Fruit fly (Drosophila melanogaster) whole organism, embryonic: Measurements from ENCODE around the gene Doa.

Experiments
- Adf1 ChIP-seq: fragments of 200-800 bp; sonication (Bioruptor generic); IDR thresholded peaks from 2 replicates; pipeline ENCODE4 v1.3.6; 2022; ENCODE audit warnings: missing biosample characterization, missing genetic modification characterization
- Asciz ChIP-seq: fragments of 200-800 bp; sonication (Bioruptor generic); optimal IDR thresholded peaks from 2 replicates; lab custom pipeline; 2017; ENCODE audit warnings: missing biosample characterization, mild to moderate bottlenecking, missing genetic modification characterization, missing genetic modification reagents
- Bdp1 ChIP-seq: fragments of 200-800 bp; sonication (Bioruptor generic); optimal IDR thresholded peaks from 3 replicates; lab custom pipeline; 2016; ENCODE audit warnings: missing biosample characterization, missing genetic modification characterization
- CG10979 ChIP-seq: fragments of 200-800 bp; sonication (Bioruptor generic); optimal IDR thresholded peaks from 2 replicates; lab custom pipeline; 2018; ENCODE audit warnings: missing biosample characterization, mild to moderate bottlenecking, missing genetic modification characterization, moderate library complexity
- CG12071 ChIP-seq: fragments of 200-800 bp; sonication (Bioruptor generic); optimal IDR thresholded peaks from 3 replicates; lab custom pipeline; 2018; ENCODE audit warnings: missing biosample characterization, mild to moderate bottlenecking, missing genetic modification characterization
- CG12769 ChIP-seq: fragments of 200-800 bp; sonication (Bioruptor generic); optimal IDR thresholded peaks from 2 replicates; lab custom pipeline; 2019; ENCODE audit warnings: missing biosample characterization, mild to moderate bottlenecking, missing genetic modification characterization, moderate library complexity
- CG13894 ChIP-seq: fragments of 200-800 bp; sonication (Bioruptor generic); optimal IDR thresholded peaks from 3 replicates; lab custom pipeline; 2018; ENCODE audit warnings: missing biosample characterization, mild to moderate bottlenecking, missing genetic modification characterization, moderate library complexity
- CG18599 ChIP-seq: fragments of 200-800 bp; sonication (Bioruptor generic); optimal IDR thresholded peaks from 3 replicates; lab custom pipeline; 2017; ENCODE audit warnings: missing biosample characterization, missing genetic modification characterization, mild to moderate bottlenecking, moderate library complexity, missing genetic modification reagents
- CG30020 ChIP-seq: fragments of 200-800 bp; optimal IDR thresholded peaks from 2 replicates; lab custom pipeline; 2019; ENCODE audit warnings: missing biosample characterization, mild to moderate bottlenecking, missing genetic modification characterization, moderate library complexity
- CG34376 ChIP-seq: fragments of 200-800 bp; sonication (Bioruptor generic); optimal IDR thresholded peaks from 2 replicates; lab custom pipeline; 2018; ENCODE audit warnings: missing biosample characterization, mild to moderate bottlenecking, missing genetic modification characterization
- CG4707 ChIP-seq: fragments of 200-800 bp; sonication (Bioruptor generic); optimal IDR thresholded peaks from 2 replicates; lab custom pipeline; 2018; ENCODE audit warnings: missing biosample characterization, mild to moderate bottlenecking, missing genetic modification characterization, moderate library complexity
- CG5180 ChIP-seq: fragments of 200-800 bp; sonication (Bioruptor generic); optimal IDR thresholded peaks from 3 replicates; lab custom pipeline; 2017; ENCODE audit warnings: missing biosample characterization, missing genetic modification characterization, mild to moderate bottlenecking, moderate library complexity, missing genetic modification reagents
- CG7987 ChIP-seq: fragments of 200-800 bp; sonication (Bioruptor generic); optimal IDR thresholded peaks from 2 replicates; lab custom pipeline; 2018; ENCODE audit warnings: missing biosample characterization, mild to moderate bottlenecking, missing genetic modification characterization, moderate library complexity
- Ets65A ChIP-seq: fragments of 200-800 bp; sonication (Bioruptor generic); peaks from one replicate; lab custom pipeline; 2016; ENCODE audit warnings: missing biosample characterization, missing genetic modification characterization
- Fer2 ChIP-seq: fragments of 200-800 bp; sonication (Bioruptor generic); optimal IDR thresholded peaks from 2 replicates; lab custom pipeline; 2018; ENCODE audit warnings: missing biosample characterization, mild to moderate bottlenecking, missing genetic modification characterization, moderate library complexity
- GATAe ChIP-seq: fragments of 200-800 bp; sonication (Bioruptor generic); conservative IDR thresholded peaks from 2 replicates; pipeline ENCODE4 v1.3.6; 2022; ENCODE audit warnings: missing biosample characterization, missing genetic modification characterization
- HLH3B ChIP-seq: fragments of 200-800 bp; sonication (Bioruptor generic); IDR thresholded peaks from 2 replicates; pipeline ENCODE4 v1.3.6; 2022; ENCODE audit warnings: missing biosample characterization, missing genetic modification characterization
- Hey ChIP-seq: fragments of 200-800 bp; sonication (Bioruptor generic); optimal IDR thresholded peaks from 3 replicates; lab custom pipeline; 2018; ENCODE audit warnings: missing biosample characterization, mild to moderate bottlenecking, missing genetic modification characterization
- HmgZ ChIP-seq: fragments of 200-800 bp; sonication (Bioruptor generic); optimal IDR thresholded peaks from 2 replicates; lab custom pipeline; 2018; ENCODE audit warnings: missing biosample characterization, mild to moderate bottlenecking, missing genetic modification characterization
- Hr78 ChIP-seq, 2 experiments: fragments of 200-800 bp in 1 of 2; fragments of >200 bp in 1 of 2; sonication (Bioruptor generic) in 1 of 2; optimal IDR thresholded peaks; 2 replicates each; lab custom pipeline; 2017 to 2019; ENCODE audit warnings: missing biosample characterization in 2 of 2, missing genetic modification characterization in 2 of 2, mild to moderate bottlenecking in 1 of 2, moderate library complexity in 1 of 2
- MTF-1 ChIP-seq: fragments of 200-800 bp; sonication (Bioruptor generic); optimal IDR thresholded peaks from 2 replicates; lab custom pipeline; 2018; ENCODE audit warnings: missing biosample characterization, mild to moderate bottlenecking, missing genetic modification characterization, borderline replicate concordance
- Nf-YA ChIP-seq: fragments of 200-800 bp; sonication (Bioruptor generic); IDR thresholded peaks from 2 replicates; pipeline ENCODE4 v1.3.6; 2022; ENCODE audit warnings: missing biosample characterization, missing genetic modification characterization
- Pdp1 ChIP-seq, 2 experiments: fragments of 200-800 bp; sonication (Bioruptor generic); optimal IDR thresholded peaks; 3 replicates each; lab custom pipeline; 2016; ENCODE audit warnings: missing biosample characterization in 2 of 2, missing genetic modification characterization in 2 of 2, mild to moderate bottlenecking in 1 of 2, moderate library complexity in 1 of 2
- Vsx1 ChIP-seq: fragments of 200-800 bp; sonication (Bioruptor generic); optimal IDR thresholded peaks from 2 replicates; lab custom pipeline; 2017; ENCODE audit warnings: missing biosample characterization, mild to moderate bottlenecking, missing genetic modification characterization, missing genetic modification reagents
- bab2 ChIP-seq: fragments of 200-800 bp; sonication (Bioruptor generic); optimal IDR thresholded peaks from 2 replicates; lab custom pipeline; 2016; ENCODE audit warnings: missing biosample characterization, missing genetic modification characterization
- chinmo ChIP-seq: fragments of 200-800 bp; sonication (Bioruptor generic); IDR thresholded peaks from 4 replicates; pipeline ENCODE4 v1.3.6; 2022; ENCODE audit warnings: missing biosample characterization, missing genetic modification characterization; ENCODE audit not compliant: partially characterized antibody
- croc ChIP-seq: fragments of 200-800 bp; sonication (Bioruptor generic); conservative IDR thresholded peaks from 3 replicates; pipeline ENCODE4 v1.3.6; 2022; ENCODE audit warnings: missing biosample characterization, missing genetic modification characterization
- danr ChIP-seq: fragments of 200-800 bp; sonication (Bioruptor generic); IDR thresholded peaks from 2 replicates; pipeline ENCODE4 v1.3.6; 2022; ENCODE audit warnings: missing biosample characterization, missing genetic modification characterization
- disco-r ChIP-seq: fragments of 200-800 bp; sonication (Bioruptor generic); optimal IDR thresholded peaks from 2 replicates; lab custom pipeline; 2016; ENCODE audit warnings: missing biosample characterization, missing genetic modification characterization
- exex ChIP-seq: fragments of 200-800 bp; sonication (Bioruptor generic); optimal IDR thresholded peaks from 4 replicates; lab custom pipeline; 2018; ENCODE audit warnings: missing biosample characterization, mild to moderate bottlenecking, missing genetic modification characterization, moderate library complexity
- ftz-f1 ChIP-seq: fragments of 200-800 bp; sonication (Bioruptor generic); optimal IDR thresholded peaks from 2 replicates; lab custom pipeline; 2016; ENCODE audit warnings: missing biosample characterization, missing genetic modification characterization
- gce ChIP-seq: fragments of 200-800 bp; sonication (Bioruptor generic); IDR thresholded peaks from 3 replicates; pipeline ENCODE4 v1.3.6; 2022; ENCODE audit warnings: missing biosample characterization, missing genetic modification characterization
- ham ChIP-seq: fragments of 200-800 bp; sonication (Bioruptor generic); IDR thresholded peaks from 2 replicates; pipeline ENCODE4 v1.3.6; 2022; ENCODE audit warnings: missing biosample characterization, missing genetic modification characterization
- hkb ChIP-seq, 2 experiments: fragments of 200-800 bp in 1 of 2; fragments of >200 bp in 1 of 2; sonication (Bioruptor generic) in 1 of 2; IDR thresholded peaks in 1 of 2; optimal IDR thresholded peaks in 1 of 2; 2 replicates each; pipeline versions ENCODE4 v1.3.6 to Lab custom; 2017 to 2022; ENCODE audit warnings: missing biosample characterization in 1 of 2, missing genetic modification characterization in 1 of 2
- lmd ChIP-seq: fragments of 200-800 bp; sonication (Bioruptor generic); IDR thresholded peaks from 2 replicates; pipeline ENCODE4 v1.3.6; 2022; ENCODE audit warnings: missing biosample characterization, missing genetic modification characterization
- lola ChIP-seq, 3 experiments: fragments of >200 bp in 2 of 3; fragments of 200-800 bp in 1 of 3; sonication (Bioruptor generic) in 1 of 3; optimal IDR thresholded peaks; 2 replicates each; lab custom pipeline; 2017 to 2019; ENCODE audit warnings: missing biosample characterization in 3 of 3, missing genetic modification characterization in 3 of 3, mild to moderate bottlenecking in 1 of 3, moderate library complexity in 1 of 3
- mirr ChIP-seq: fragments of 200-800 bp; sonication (Bioruptor generic); optimal IDR thresholded peaks from 3 replicates; lab custom pipeline; 2018; ENCODE audit warnings: missing biosample characterization, mild to moderate bottlenecking, missing genetic modification characterization
- nom ChIP-seq: fragments of 200-800 bp; sonication (Bioruptor generic); optimal IDR thresholded peaks from 2 replicates; lab custom pipeline; 2017; ENCODE audit warnings: missing biosample characterization, missing genetic modification characterization, mild to moderate bottlenecking, moderate library complexity, missing genetic modification reagents
- ro ChIP-seq: fragments of 200-800 bp; sonication (Bioruptor generic); IDR thresholded peaks from 2 replicates; pipeline ENCODE4 v1.3.6; 2022; ENCODE audit warnings: missing biosample characterization, missing genetic modification characterization
- run ChIP-seq: fragments of 200-800 bp; sonication (Bioruptor generic); optimal IDR thresholded peaks from 3 replicates; lab custom pipeline; 2018; ENCODE audit warnings: missing biosample characterization, mild to moderate bottlenecking, missing genetic modification characterization
- salm ChIP-seq: fragments of 200-800 bp; sonication (Bioruptor generic); optimal IDR thresholded peaks from 2 replicates; lab custom pipeline; 2018; ENCODE audit warnings: missing biosample characterization, mild to moderate bottlenecking, missing genetic modification characterization
- sd ChIP-seq: fragments of 200-800 bp; sonication (Bioruptor generic); optimal IDR thresholded peaks from 3 replicates; lab custom pipeline; 2018; ENCODE audit warnings: missing biosample characterization, mild to moderate bottlenecking, missing genetic modification characterization, moderate library complexity
- sug ChIP-seq: fragments of 200-800 bp; optimal IDR thresholded peaks from 2 replicates; lab custom pipeline; 2019; ENCODE audit warnings: missing biosample characterization, mild to moderate bottlenecking, missing genetic modification characterization, moderate library complexity
- unc-4 ChIP-seq: fragments of 200-800 bp; sonication (Bioruptor generic); IDR thresholded peaks from 2 replicates; pipeline ENCODE4 v1.3.6; 2022; ENCODE audit warnings: missing biosample characterization, missing genetic modification characterization; ENCODE audit not compliant: partially characterized antibody
- zen2 ChIP-seq: fragments of 200-800 bp; sonication (Bioruptor generic); IDR thresholded peaks from 3 replicates; pipeline ENCODE4 v1.3.6; 2022; ENCODE audit warnings: missing biosample characterization, missing genetic modification characterization; ENCODE audit not compliant: partially characterized antibody

Doa gene

dm6 chr3R:28895014-28895413 is 7.1 kb downstream of the Doa start:
- TF ChIP-seq lola (GFP tag; optimal IDR thresholded peaks at IDR 0.05; lab: Kevin White, UChicago) (no peak), nom (peak; percentile 13), bab2 (GFP tag; lab: Kevin White, UChicago) (no peak), Bdp1 (GFP tag; lab: Kevin White, UChicago) (no peak), Adf1 (GFP tag; lab: Robert Waterston, UW) (0 out of 2 replicates have a peak, but pooled peaks have one; percentile 15), gce (GFP tag; lab: Robert Waterston, UW) (no peak), Ets65A (GFP tag; lab: Kevin White, UChicago) (peak; percentile 30), MTF-1 (no peak), run (tag; lab: Kevin White, UChicago) (no peak), CG4707 (GFP tag; lab: Kevin White, UChicago) (no peak), chinmo (GFP tag; lab: Robert Waterston, UW) (0 out of 4 replicates have a peak, but pooled peaks have one; percentile 35)

dm6 chr3R:28897891-28898290 is 10.0 kb downstream of the Doa start:
- TF ChIP-seq Fer2 (no peak), Asciz (no peak), nom (no peak), CG7987 (GFP tag; lab: Kevin White, UChicago) (no peak), CG5180 (peak; percentile 5), sd (peak; percentile 54), lmd (GFP tag; lab: Robert Waterston, UW) (no peak), CG10979 (tag; lab: Kevin White, UChicago) (no peak), CG30020 (tag; lab: Kevin White, UChicago) (no peak), CG12071 (GFP tag; lab: Kevin White, UChicago) (no peak), zen2 (GFP tag; lab: Robert Waterston, UW) (no peak), hkb (optimal IDR thresholded peaks at IDR 0.05; lab: Kevin White, UChicago) (no peak), hkb (GFP tag; IDR thresholded peaks at IDR 0.05; lab: Robert Waterston, UW) (no peak), salm (tag; lab: Kevin White, UChicago) (peak; percentile 1), Nf-YA (GFP tag; lab: Robert Waterston, UW) (no peak), ftz-f1 (GFP tag; lab: Kevin White, UChicago) (peak; percentile 64), chinmo (GFP tag; lab: Robert Waterston, UW) (peak; percentile 79; the same call in 2 of the 4 replicates), HLH3B (GFP tag; lab: Robert Waterston, UW) (no peak)
- TF ChIP-seq, all 482 proteins: peak for 5

DNA sequence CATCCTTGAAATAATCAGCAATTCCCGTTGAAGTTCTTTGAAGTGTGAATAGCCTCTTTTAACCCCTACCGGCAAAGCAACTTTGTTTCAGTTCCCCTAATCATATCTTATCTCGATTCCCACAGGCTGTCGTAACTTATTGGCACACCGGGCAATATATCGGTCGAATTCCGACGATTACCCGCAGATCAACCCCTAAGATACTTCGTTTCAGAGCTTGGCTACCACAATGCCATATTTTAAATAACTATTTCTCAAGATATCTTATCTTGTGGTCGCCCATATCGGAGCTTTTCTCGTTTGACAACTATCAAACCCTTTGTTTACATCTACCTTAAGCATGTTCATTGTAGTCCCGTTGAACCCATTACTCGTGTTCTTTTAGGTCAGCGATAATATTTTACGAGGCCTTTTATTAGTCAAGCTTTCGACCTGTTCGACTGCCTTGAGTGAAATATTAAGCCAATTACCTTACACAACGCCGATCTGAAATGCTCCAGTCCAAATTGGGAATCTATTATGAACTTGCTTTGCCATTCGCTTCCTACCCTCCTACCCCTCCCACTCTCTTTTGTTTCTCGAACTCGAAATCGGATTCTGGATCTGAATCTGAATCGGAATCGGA is 11.2 kb downstream of the Doa start:
- peak; percentile 58; the same call in 1 of the 2 replicates for TF ChIP-seq GATAe (GFP tag; lab: Robert Waterston, UW)
- TF ChIP-seq ham (GFP tag; lab: Robert Waterston, UW), result no peak
- peak in 1 of 2 experiments; percentile 41 for TF ChIP-seq Pdp1 (GFP tag; optimal IDR thresholded peaks at IDR 0.05; lab: Kevin White, UChicago)
- TF ChIP-seq croc (GFP tag; lab: Robert Waterston, UW), result no peak
- TF ChIP-seq sug, result peak; percentile 74
- TF ChIP-seq CG12769 (tag; lab: Kevin White, UChicago), result no peak
- no peak for TF ChIP-seq disco-r (GFP tag; lab: Kevin White, UChicago)
- TF ChIP-seq CG18599 (GFP tag; lab: Kevin White, UChicago), result no peak
- peak; percentile 24 for TF ChIP-seq CG13894 (tag; lab: Kevin White, UChicago)
- peak; percentile 48 for TF ChIP-seq CG34376 (GFP tag; lab: Kevin White, UChicago)
- peak; percentile 91 for TF ChIP-seq sd
- TF ChIP-seq mirr (GFP tag; lab: Kevin White, UChicago), result peak; percentile 79
- TF ChIP-seq Vsx1 (GFP tag; lab: Kevin White, UChicago), result peak; percentile 61
- peak in 1 of 2 experiments; percentile 86 for TF ChIP-seq Hr78 (GFP tag; optimal IDR thresholded peaks at IDR 0.05; lab: Kevin White, UChicago)
- TF ChIP-seq exex, result peak; percentile 85
- TF ChIP-seq ro (GFP tag; lab: Robert Waterston, UW), result no peak
- TF ChIP-seq HmgZ (tag; lab: Kevin White, UChicago), result peak; percentile 15
- TF ChIP-seq Asciz, result no peak
- TF ChIP-seq danr (GFP tag; lab: Robert Waterston, UW), result no peak
- no peak for TF ChIP-seq unc-4
- peak; percentile 11 for TF ChIP-seq Hey (tag; lab: Kevin White, UChicago)
